Fruit fly (Drosophila melanogaster) Kc167 (cell line): ENCODE measurements around the gene Atg5.

Experiments
- Myc ChIP-seq: fragments of >200 bp; optimal IDR thresholded peaks from 2 replicates; lab custom pipeline; 2017; ENCODE audit warnings: missing external identifiers
- h ChIP-seq: fragments of >200 bp; optimal IDR thresholded peaks from 3 replicates; lab custom pipeline; 2018; ENCODE audit warnings: missing external identifiers
- insv ChIP-seq: fragments of >200 bp; optimal IDR thresholded peaks from 3 replicates; lab custom pipeline; 2018; ENCODE audit warnings: missing external identifiers
- psq ChIP-seq: fragments of >200 bp; optimal IDR thresholded peaks from 2 replicates; lab custom pipeline; 2017; ENCODE audit warnings: missing external identifiers
- ttk ChIP-seq: sonication (Bioruptor generic); optimal IDR thresholded peaks from 2 replicates; lab custom pipeline; 2017; ENCODE audit warnings: missing external identifiers

- no peak for TF ChIP-seq psq
- TF ChIP-seq Myc (lab: Kevin White, UChicago), result no peak
- no peak for TF ChIP-seq h
- TF ChIP-seq insv (lab: Kevin White, UChicago), result no peak
- TF ChIP-seq ttk, result no peak
These were observed 31.6 kb downstream of the Atg5 start for dm6 chrX:7291850-7292499.
